Worm (Caenorhabditis elegans): ENCODE measurements around the gene T11G6.2.

The T11G6.2 gene

DNA sequence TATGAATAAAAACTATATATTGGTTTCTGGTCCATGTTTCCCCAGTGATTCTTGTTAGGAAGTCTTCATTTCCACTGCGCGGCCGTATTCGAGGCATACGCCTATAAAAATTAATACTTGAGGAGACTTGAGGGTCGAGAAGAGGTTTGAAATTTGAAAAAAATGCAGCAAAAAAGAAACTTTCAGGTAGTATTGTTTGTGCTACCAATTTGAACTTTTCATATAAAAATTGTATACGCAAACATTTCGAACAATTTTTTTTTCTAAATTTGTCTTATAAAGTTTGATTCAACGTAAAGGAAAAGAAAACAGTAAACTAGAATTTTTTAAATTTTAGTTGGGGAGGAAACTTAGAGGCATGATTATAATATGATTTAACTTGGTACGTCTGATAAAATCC lies 6.5 kb downstream of the T11G6.2 start, which contains the start of gene T11G6.4:
TSS of gene T11G6.4 (minus strand) at position 101 of the 400 bp plus-strand sequence.
- TF ChIP-seq klf-2 (GFP tag; conservative IDR thresholded peaks at IDR 0.05), result no peak
- no peak for TF ChIP-seq tab-1 (GFP tag; IDR thresholded peaks at IDR 0.05)

DNA sequence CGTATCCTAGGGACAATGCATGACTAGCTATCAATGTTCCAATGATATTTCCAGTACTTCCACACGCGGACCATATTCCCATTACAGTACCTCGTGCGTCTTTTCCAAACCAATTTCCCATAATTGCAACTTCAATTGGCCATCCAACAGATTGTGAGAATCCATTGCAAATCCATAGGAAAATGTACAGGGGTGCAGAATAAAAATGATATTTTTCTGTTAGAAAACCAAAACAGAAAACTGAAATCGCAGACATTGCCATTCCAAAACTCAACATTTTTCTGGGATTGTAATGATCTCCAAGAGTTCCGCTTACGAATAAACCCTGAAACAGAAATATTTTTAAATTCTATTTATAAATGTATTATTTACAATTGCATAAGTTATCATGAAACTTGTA lies 7.2 kb downstream of the T11G6.2 start:
- TF ChIP-seq med-1 (GFP tag; optimal IDR thresholded peaks at IDR 0.05; ENCODE audit: insufficient read depth) (no peak), ref-1 (GFP tag; conservative IDR thresholded peaks at IDR 0.05) (no peak), tab-1 (GFP tag; IDR thresholded peaks at IDR 0.05) (no peak), ztf-29 (GFP tag; IDR thresholded peaks at IDR 0.05) (no peak), T22C8.4 (GFP tag; IDR thresholded peaks at IDR 0.05) (no peak), cog-1 (tag; optimal IDR thresholded peaks at IDR 0.05) (no peak), flt-1 (GFP tag; IDR thresholded peaks at IDR 0.05) (no peak), klf-2 (GFP tag; conservative IDR thresholded peaks at IDR 0.05) (no peak), ztf-23 (GFP tag; IDR thresholded peaks at IDR 0.05) (no peak)

DNA sequence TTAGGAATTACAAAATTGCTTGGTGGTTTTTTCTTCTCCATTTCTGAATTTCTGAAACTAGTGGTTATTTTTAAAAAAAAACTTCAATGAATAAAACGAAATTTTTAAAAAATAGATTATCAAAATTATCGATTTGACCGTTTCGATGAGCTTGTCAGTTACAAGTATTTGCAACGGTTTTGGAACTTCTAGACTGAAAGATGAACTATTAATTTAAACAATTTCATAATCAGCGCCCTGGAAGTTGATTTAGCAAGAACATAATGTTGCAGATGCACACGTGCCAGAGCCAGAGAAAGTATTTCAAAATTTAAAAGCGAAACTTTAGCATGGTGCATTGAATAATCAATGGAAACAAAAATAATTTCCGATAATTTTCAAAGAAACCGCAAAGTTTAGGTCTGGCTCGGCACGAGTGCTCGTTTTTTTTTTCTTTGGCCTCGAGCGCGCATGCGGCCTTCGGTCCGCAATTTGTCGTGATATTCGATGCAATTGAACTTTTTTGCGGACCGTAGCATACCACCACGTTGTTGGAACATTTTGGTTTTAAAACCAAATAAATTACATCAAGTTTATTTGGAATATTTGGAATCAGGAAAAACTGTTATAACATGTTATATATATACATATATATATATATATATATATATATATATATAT lies 15.5 kb downstream of the T11G6.2 start, which contains the start of gene T11G6.5:
TSS of gene T11G6.5 (minus strand) at position 51 of the 660 bp plus-strand sequence.
- TF ChIP-seq T22C8.4 (GFP tag; IDR thresholded peaks at IDR 0.05), result no peak

- TF ChIP-seq tab-1 (GFP tag; IDR thresholded peaks at IDR 0.05), result no peak
- no peak for TF ChIP-seq cog-1 (tag; optimal IDR thresholded peaks at IDR 0.05)
- TF ChIP-seq T22C8.4 (GFP tag; IDR thresholded peaks at IDR 0.05), result no peak
- no peak for TF ChIP-seq flt-1 (GFP tag; IDR thresholded peaks at IDR 0.05)
- no peak for TF ChIP-seq klf-2 (GFP tag; conservative IDR thresholded peaks at IDR 0.05)
- TF ChIP-seq ztf-23 (GFP tag; IDR thresholded peaks at IDR 0.05), result no peak
- no peak for TF ChIP-seq ref-1 (GFP tag; conservative IDR thresholded peaks at IDR 0.05)
- TF ChIP-seq med-1 (GFP tag; optimal IDR thresholded peaks at IDR 0.05; ENCODE audit: insufficient read depth), result no peak
- no peak for TF ChIP-seq ztf-29 (GFP tag; IDR thresholded peaks at IDR 0.05)
These were observed 16.1 kb downstream of the T11G6.2 start for ce11 chrIV:10842232-10842631.

DNA sequence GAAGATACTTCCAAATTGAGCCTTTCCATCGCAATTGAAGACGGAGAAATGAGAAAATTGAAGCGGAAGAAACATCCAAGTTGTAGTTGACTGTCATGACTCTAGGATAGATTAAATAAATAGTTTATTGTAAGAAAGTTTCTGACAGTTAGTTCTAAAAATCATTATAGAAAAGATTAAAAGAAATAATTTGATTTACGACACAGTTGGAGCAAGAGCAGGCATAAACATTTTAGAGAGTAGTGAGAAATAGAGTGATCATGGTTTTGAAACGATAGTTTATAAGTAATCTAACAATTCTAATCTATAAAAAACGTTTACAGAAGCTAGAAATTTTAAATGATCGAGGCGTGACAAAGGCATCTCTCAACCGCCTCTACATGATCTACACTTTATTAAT lies 26.1 kb downstream of the T11G6.2 start, which contains the start of gene best-15:
TSS of gene best-15 (minus strand) at position 101 of the 400 bp plus-strand sequence.
- TF ChIP-seq klf-2 (GFP tag; conservative IDR thresholded peaks at IDR 0.05) (no peak), T22C8.4 (GFP tag; IDR thresholded peaks at IDR 0.05) (no peak), flt-1 (GFP tag; IDR thresholded peaks at IDR 0.05) (no peak), ref-1 (GFP tag; conservative IDR thresholded peaks at IDR 0.05) (no peak), cog-1 (tag; optimal IDR thresholded peaks at IDR 0.05) (no peak), tab-1 (GFP tag; IDR thresholded peaks at IDR 0.05) (no peak), med-1 (GFP tag; optimal IDR thresholded peaks at IDR 0.05; ENCODE audit: insufficient read depth) (no peak), ztf-29 (GFP tag; IDR thresholded peaks at IDR 0.05) (no peak), ztf-23 (GFP tag; IDR thresholded peaks at IDR 0.05) (no peak)

DNA sequence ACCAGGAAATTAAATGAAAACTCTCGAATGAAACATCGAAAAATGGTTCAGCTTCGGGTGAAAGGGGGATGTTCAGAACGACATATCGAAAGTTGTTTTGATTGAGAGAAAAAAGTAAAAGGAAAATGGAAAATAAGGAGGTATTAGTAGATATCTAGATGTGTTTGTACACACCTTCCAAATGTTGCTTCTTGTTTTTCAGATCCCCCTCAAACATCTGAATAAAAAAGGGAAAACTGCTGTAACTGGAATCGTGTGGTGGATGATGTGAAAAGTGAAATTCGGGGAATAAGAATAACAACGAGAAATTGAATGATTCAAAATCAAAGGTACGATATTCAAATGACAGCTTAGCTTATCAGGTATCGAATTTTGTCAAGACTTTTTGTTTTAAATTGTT lies 30.2 kb downstream of the T11G6.2 start, which contains the start of gene npax-3:
TSS of gene npax-3 (minus strand) at position 101 of the 400 bp plus-strand sequence.
- TF ChIP-seq med-1 (GFP tag; optimal IDR thresholded peaks at IDR 0.05; ENCODE audit: insufficient read depth) (no peak), ztf-23 (GFP tag; IDR thresholded peaks at IDR 0.05) (no peak), ztf-29 (GFP tag; IDR thresholded peaks at IDR 0.05) (no peak), klf-2 (GFP tag; conservative IDR thresholded peaks at IDR 0.05) (no peak), flt-1 (GFP tag; IDR thresholded peaks at IDR 0.05) (no peak), ref-1 (GFP tag; conservative IDR thresholded peaks at IDR 0.05) (no peak), tab-1 (GFP tag; IDR thresholded peaks at IDR 0.05) (no peak), cog-1 (tag; optimal IDR thresholded peaks at IDR 0.05) (no peak), T22C8.4 (GFP tag; IDR thresholded peaks at IDR 0.05) (no peak)

DNA sequence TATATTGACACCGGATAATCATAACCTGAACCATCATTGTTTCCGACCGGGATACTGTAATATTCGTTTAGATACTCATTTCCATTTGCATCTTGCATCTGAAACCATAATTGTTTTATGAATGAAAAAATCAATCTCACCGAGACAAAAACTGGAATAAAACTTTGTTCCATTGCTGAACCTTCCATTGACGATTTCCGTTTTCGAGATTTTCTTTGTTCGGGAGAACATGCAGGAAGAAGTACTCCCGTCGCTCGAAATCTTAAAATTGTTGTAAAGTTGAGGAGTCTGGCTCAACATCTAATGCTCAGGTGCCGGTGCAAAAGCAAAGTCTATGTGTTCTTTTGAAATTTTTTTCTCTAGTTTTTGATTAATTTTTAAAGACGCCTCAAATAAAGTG lies 32.3 kb downstream of the T11G6.2 start:
- TF ChIP-seq T22C8.4 (GFP tag; IDR thresholded peaks at IDR 0.05) (no peak), ztf-29 (GFP tag; IDR thresholded peaks at IDR 0.05) (no peak), klf-2 (GFP tag; conservative IDR thresholded peaks at IDR 0.05) (no peak), ztf-23 (GFP tag; IDR thresholded peaks at IDR 0.05) (no peak), flt-1 (GFP tag; IDR thresholded peaks at IDR 0.05) (no peak), cog-1 (tag; optimal IDR thresholded peaks at IDR 0.05) (no peak), tab-1 (GFP tag; IDR thresholded peaks at IDR 0.05) (no peak), med-1 (GFP tag; optimal IDR thresholded peaks at IDR 0.05; ENCODE audit: insufficient read depth) (no peak), ref-1 (GFP tag; conservative IDR thresholded peaks at IDR 0.05) (no peak)

DNA sequence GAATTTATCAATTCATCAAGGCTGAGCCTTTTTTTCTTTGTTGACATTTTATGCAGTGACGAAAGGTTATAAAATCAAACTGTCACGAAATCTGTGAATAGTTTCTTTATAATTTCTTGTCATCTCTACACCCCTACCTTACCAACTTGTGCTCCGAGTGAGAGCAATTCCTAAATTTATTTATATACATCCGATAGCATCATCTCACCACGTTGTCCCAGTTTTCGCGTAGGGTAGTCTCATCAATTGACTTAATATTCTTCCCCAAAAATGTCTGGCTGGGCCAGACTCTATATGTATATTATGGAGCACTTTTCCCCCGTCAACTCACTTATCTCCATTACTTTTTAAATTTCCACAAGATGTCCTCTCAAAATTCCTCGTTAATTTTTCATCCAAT lies 32.9 kb downstream of the T11G6.2 start:
- no peak for TF ChIP-seq tab-1 (GFP tag; IDR thresholded peaks at IDR 0.05)
- TF ChIP-seq ztf-23 (GFP tag; IDR thresholded peaks at IDR 0.05), result 0 out of 2 replicates have a peak, but pooled peaks have one; percentile 18

DNA sequence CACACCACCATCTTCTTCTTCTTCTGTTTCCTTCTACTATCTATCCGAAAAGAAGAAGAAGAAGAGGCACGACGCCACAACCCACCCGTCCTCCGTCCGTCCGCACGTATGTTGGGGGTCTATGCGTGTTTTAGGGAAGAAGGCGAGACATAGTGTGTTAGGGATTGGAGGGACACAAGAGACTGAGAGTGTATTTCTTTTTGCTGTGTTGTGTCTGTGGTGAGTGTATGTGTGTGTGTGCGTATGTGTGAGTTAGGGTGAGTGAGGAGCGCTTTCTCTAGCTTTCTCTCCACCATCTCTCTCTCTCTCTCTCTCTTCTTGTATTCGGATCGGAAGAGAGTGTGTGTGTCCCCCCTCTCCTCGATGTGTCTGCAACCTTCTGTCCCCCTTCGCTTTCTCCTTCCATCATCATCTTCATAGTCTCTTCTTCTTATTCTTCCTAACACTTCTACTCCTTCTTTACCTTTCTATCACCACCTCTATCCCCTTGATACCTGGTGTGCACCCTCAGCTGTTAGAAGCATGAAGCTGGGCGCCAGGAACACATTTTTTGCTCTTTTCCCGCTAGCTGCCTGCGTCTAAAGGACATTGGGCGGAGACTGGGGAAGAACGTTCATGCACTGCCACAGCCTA lies 36.5 kb downstream of the T11G6.2 start:
- peak; percentile 54; the same call in 1 of the 2 replicates for TF ChIP-seq klf-2 (GFP tag; conservative IDR thresholded peaks at IDR 0.05)
- TF ChIP-seq ztf-23 (GFP tag; IDR thresholded peaks at IDR 0.05), result no peak
- no peak for TF ChIP-seq med-1 (GFP tag; optimal IDR thresholded peaks at IDR 0.05; ENCODE audit: insufficient read depth)
- no peak for TF ChIP-seq tab-1 (GFP tag; IDR thresholded peaks at IDR 0.05)
- TF ChIP-seq flt-1 (GFP tag; IDR thresholded peaks at IDR 0.05), result peak; percentile 68; the same call in 1 of the 2 replicates
- peak; percentile 91 for TF ChIP-seq cog-1 (tag; optimal IDR thresholded peaks at IDR 0.05)
- TF ChIP-seq ref-1 (GFP tag; conservative IDR thresholded peaks at IDR 0.05), result 0 out of 2 replicates have a peak, but pooled peaks have one; percentile 23
- TF ChIP-seq ztf-29 (GFP tag; IDR thresholded peaks at IDR 0.05), result peak; percentile 65
- TF ChIP-seq T22C8.4 (GFP tag; IDR thresholded peaks at IDR 0.05), result no peak

Measured in whole organism, midembryonic.